Fruit fly (Drosophila melanogaster): ENCODE measurements around the gene CG3603.

The CG3603 gene

dm6 chrX:2941108-2941507, 6.7 kb upstream of the CG3603 start, which contains the start of gene CG14421:
Gene CG14421 (plus strand): TSS chrX:2941408.
- TF ChIP-seq CG33017 (tag; optimal IDR thresholded peaks at IDR 0.05), result no peak
- no peak for TF ChIP-seq bab1 (GFP tag; optimal IDR thresholded peaks at IDR 0.05)
- TF ChIP-seq CG14711 (tag; optimal IDR thresholded peaks at IDR 0.05), result no peak
- no peak for TF ChIP-seq Mnt (GFP tag; optimal IDR thresholded peaks at IDR 0.05)
- TF ChIP-seq kay (GFP tag; ENCODE audit: borderline replicate concordance), result no peak
- no peak for TF ChIP-seq CG7045 (GFP tag; optimal IDR thresholded peaks at IDR 0.05)

- TF ChIP-seq CG11617 (GFP tag; optimal IDR thresholded peaks at IDR 0.05), result no peak
- no peak for TF ChIP-seq bab1 (GFP tag; optimal IDR thresholded peaks at IDR 0.05)
- no peak for TF ChIP-seq kay (GFP tag; ENCODE audit: borderline replicate concordance)
Observed at dm6 chrX:2943086-2943485, 4.7 kb upstream of the CG3603 start, which contains the start of gene CG14422. Gene CG14422 (plus strand): TSS chrX:2943386.

dm6 chrX:2945103-2945502, 2.7 kb upstream of the CG3603 start, which contains the start of gene CG14423:
Gene CG14423 (plus strand): TSS chrX:2945403.
- TF ChIP-seq Clk (GFP tag; optimal IDR thresholded peaks at IDR 0.05) (no peak), bab1 (GFP tag; optimal IDR thresholded peaks at IDR 0.05) (no peak), CG33017 (tag; optimal IDR thresholded peaks at IDR 0.05) (no peak), Crg-1 (GFP tag; optimal IDR thresholded peaks at IDR 0.05) (no peak), cic (GFP tag; optimal IDR thresholded peaks at IDR 0.05) (no peak), CG1620 (GFP tag; optimal IDR thresholded peaks at IDR 0.05) (no peak), CG12768 (GFP tag; optimal IDR thresholded peaks at IDR 0.05) (no peak), CG5204 (GFP tag; optimal IDR thresholded peaks at IDR 0.05) (no peak), cnc (optimal IDR thresholded peaks at IDR 0.05) (no peak), CG7045 (GFP tag; optimal IDR thresholded peaks at IDR 0.05) (no peak), CG7101 (tag; optimal IDR thresholded peaks at IDR 0.05) (no peak), Hr96 (GFP tag; optimal IDR thresholded peaks at IDR 0.05) (no peak), CG14711 (tag; optimal IDR thresholded peaks at IDR 0.05) (no peak), ovo (GFP tag; optimal IDR thresholded peaks at IDR 0.05) (no peak), toe (GFP tag; optimal IDR thresholded peaks at IDR 0.05) (no peak)

dm6 chrX:2946794-2947193, 1.0 kb upstream of the CG3603 start, which contains the start of gene CG17959:
Gene CG17959 (plus strand): TSS chrX:2947094.
- TF ChIP-seq Clk (GFP tag; optimal IDR thresholded peaks at IDR 0.05) (no peak), CG7045 (GFP tag; optimal IDR thresholded peaks at IDR 0.05) (no peak), CG14711 (tag; optimal IDR thresholded peaks at IDR 0.05) (no peak), Crg-1 (GFP tag; optimal IDR thresholded peaks at IDR 0.05) (no peak), bab1 (GFP tag; optimal IDR thresholded peaks at IDR 0.05) (no peak), CG5204 (GFP tag; optimal IDR thresholded peaks at IDR 0.05) (no peak), CG33017 (tag; optimal IDR thresholded peaks at IDR 0.05) (no peak), CG11617 (GFP tag; optimal IDR thresholded peaks at IDR 0.05) (no peak), tj (GFP tag; optimal IDR thresholded peaks at IDR 0.05) (no peak), pad (GFP tag; optimal IDR thresholded peaks at IDR 0.05) (no peak), CG7101 (tag; optimal IDR thresholded peaks at IDR 0.05) (no peak)

- no peak for TF ChIP-seq CG5204 (GFP tag; optimal IDR thresholded peaks at IDR 0.05)
- TF ChIP-seq ovo (GFP tag; optimal IDR thresholded peaks at IDR 0.05), result no peak
- TF ChIP-seq CG12768 (GFP tag; optimal IDR thresholded peaks at IDR 0.05), result no peak
- TF ChIP-seq Hr96 (GFP tag; optimal IDR thresholded peaks at IDR 0.05), result peak; percentile 15
- TF ChIP-seq cnc (optimal IDR thresholded peaks at IDR 0.05), result no peak
- TF ChIP-seq Clk (GFP tag; optimal IDR thresholded peaks at IDR 0.05), result no peak
- peak; percentile 7 for TF ChIP-seq bab1 (GFP tag; optimal IDR thresholded peaks at IDR 0.05)
- no peak for TF ChIP-seq Mnt (GFP tag; optimal IDR thresholded peaks at IDR 0.05)
- TF ChIP-seq pad (GFP tag; optimal IDR thresholded peaks at IDR 0.05), result no peak
- no peak for TF ChIP-seq Crg-1 (GFP tag; optimal IDR thresholded peaks at IDR 0.05)
- no peak for TF ChIP-seq toe (GFP tag; optimal IDR thresholded peaks at IDR 0.05)
- TF ChIP-seq CG1620 (GFP tag; optimal IDR thresholded peaks at IDR 0.05), result no peak
- TF ChIP-seq CG7045 (GFP tag; optimal IDR thresholded peaks at IDR 0.05), result no peak
- no peak for TF ChIP-seq CG33017 (tag; optimal IDR thresholded peaks at IDR 0.05)
- TF ChIP-seq CG14711 (tag; optimal IDR thresholded peaks at IDR 0.05), result no peak
- no peak for TF ChIP-seq CG11617 (GFP tag; optimal IDR thresholded peaks at IDR 0.05)
- no peak for TF ChIP-seq tj (GFP tag; optimal IDR thresholded peaks at IDR 0.05)
- no peak for TF ChIP-seq cic (GFP tag; optimal IDR thresholded peaks at IDR 0.05)
- no peak for TF ChIP-seq CG7101 (tag; optimal IDR thresholded peaks at IDR 0.05)
- TF ChIP-seq kay (GFP tag; ENCODE audit: borderline replicate concordance), result peak; percentile 70
Observed at dm6 chrX:2949114-2949513, 1.3 kb downstream of the CG3603 start.

dm6 chrX:2951637-2952036, 3.8 kb downstream of the CG3603 start:
- TF ChIP-seq tj (GFP tag; optimal IDR thresholded peaks at IDR 0.05) (no peak), cic (GFP tag; optimal IDR thresholded peaks at IDR 0.05) (no peak), CG11617 (GFP tag; optimal IDR thresholded peaks at IDR 0.05) (no peak), cnc (optimal IDR thresholded peaks at IDR 0.05) (no peak), CG7101 (tag; optimal IDR thresholded peaks at IDR 0.05) (no peak), CG7045 (GFP tag; optimal IDR thresholded peaks at IDR 0.05) (no peak), Hr96 (GFP tag; optimal IDR thresholded peaks at IDR 0.05) (no peak), bab1 (GFP tag; optimal IDR thresholded peaks at IDR 0.05) (no peak), CG12768 (GFP tag; optimal IDR thresholded peaks at IDR 0.05) (no peak), CG5204 (GFP tag; optimal IDR thresholded peaks at IDR 0.05) (no peak), Clk (GFP tag; optimal IDR thresholded peaks at IDR 0.05) (no peak), Mnt (GFP tag; optimal IDR thresholded peaks at IDR 0.05) (no peak), ovo (GFP tag; optimal IDR thresholded peaks at IDR 0.05) (no peak), CG1620 (GFP tag; optimal IDR thresholded peaks at IDR 0.05) (no peak), CG14711 (tag; optimal IDR thresholded peaks at IDR 0.05) (no peak), kay (GFP tag; ENCODE audit: borderline replicate concordance) (no peak), pad (GFP tag; optimal IDR thresholded peaks at IDR 0.05) (no peak), CG33017 (tag; optimal IDR thresholded peaks at IDR 0.05) (no peak)
